Fruit fly (Drosophila melanogaster): Measurements from ENCODE around the gene Pkd2.

Gene Pkd2

dm6 chr2L:12365964-12366482 is 32.1 kb upstream of the Pkd2 start (continued):
- TF ChIP-seq H15 (GFP tag; IDR thresholded peaks at IDR 0.05) = no peak
- TF ChIP-seq CG11093 (GFP tag; IDR thresholded peaks at IDR 0.05) = no peak
- TF ChIP-seq CG17361 (GFP tag; IDR thresholded peaks at IDR 0.05) = no peak
- TF ChIP-seq CG14014 (GFP tag; IDR thresholded peaks at IDR 0.05) = no peak; the same call in 1 of the 2 replicates
- TF ChIP-seq CG8359 (GFP tag; optimal IDR thresholded peaks at IDR 0.05; ENCODE audit: borderline replicate concordance) = peak; percentile 12
- no peak for TF ChIP-seq CG12155 (GFP tag; optimal IDR thresholded peaks at IDR 0.05)
- peak; percentile 96 for TF ChIP-seq kah (GFP tag; optimal IDR thresholded peaks at IDR 0.05)
- TF ChIP-seq schlank (tag; optimal IDR thresholded peaks at IDR 0.05) = no peak
- 0 out of 3 replicates have a peak, but pooled peaks have one; percentile 20 for TF ChIP-seq ase (GFP tag; IDR thresholded peaks at IDR 0.05)
- TF ChIP-seq gsb (GFP tag; IDR thresholded peaks at IDR 0.05) = no peak
- 0 out of 3 replicates have a peak, but pooled peaks have one; percentile 41 for TF ChIP-seq CG6175 (GFP tag; IDR thresholded peaks at IDR 0.05)
- peak; percentile 55; the same call in 2 of the 4 replicates for TF ChIP-seq Dll (GFP tag; IDR thresholded peaks at IDR 0.05; ENCODE audit: partially characterized antibody)
- peak; percentile 74 for TF ChIP-seq Nf-YC (tag; optimal IDR thresholded peaks at IDR 0.05)
- no peak for TF ChIP-seq chif (GFP tag; optimal IDR thresholded peaks at IDR 0.05)
- TF ChIP-seq CG17186 (GFP tag; optimal IDR thresholded peaks at IDR 0.05) = no peak
- TF ChIP-seq D19B (GFP tag; optimal IDR thresholded peaks at IDR 0.05) = no peak
- no peak for TF ChIP-seq CG8478 (optimal IDR thresholded peaks at IDR 0.05)
- no peak for TF ChIP-seq gt (GFP tag; IDR thresholded peaks at IDR 0.05)
- no peak for TF ChIP-seq jumu (GFP tag; optimal IDR thresholded peaks at IDR 0.05)
- peak; percentile 44 for TF ChIP-seq CG3407 (GFP tag; optimal IDR thresholded peaks at IDR 0.05)
- no peak for TF ChIP-seq scrt (GFP tag; optimal IDR thresholded peaks at IDR 0.05)
- no peak for TF ChIP-seq slp2 (GFP tag; optimal IDR thresholded peaks at IDR 0.05)
- no peak for TF ChIP-seq CG11398 (GFP tag; optimal IDR thresholded peaks at IDR 0.05)
- TF ChIP-seq fru (optimal IDR thresholded peaks at IDR 0.05) = no peak
- TF ChIP-seq gce (GFP tag; IDR thresholded peaks at IDR 0.05) = no peak
- TF ChIP-seq Lhr (GFP tag; optimal IDR thresholded peaks at IDR 0.05) = no peak
- peak; percentile 7 for TF ChIP-seq nerfin-1 (tag; optimal IDR thresholded peaks at IDR 0.05)
- no peak for TF ChIP-seq bowl (GFP tag; IDR thresholded peaks at IDR 0.05)
- TF ChIP-seq run (tag; optimal IDR thresholded peaks at IDR 0.05) = peak; percentile 22
- TF ChIP-seq Fer2 (tag; optimal IDR thresholded peaks at IDR 0.05) = no peak
- TF ChIP-seq CG1792 (GFP tag; optimal IDR thresholded peaks at IDR 0.05) = no peak
- no peak for TF ChIP-seq esg (GFP tag; conservative IDR thresholded peaks at IDR 0.05)
- peak; percentile 27 for TF ChIP-seq Asciz (GFP tag; optimal IDR thresholded peaks at IDR 0.05)
- 0 out of 3 replicates have a peak, but pooled peaks have one; percentile 10 for TF ChIP-seq CG6791 (GFP tag; IDR thresholded peaks at IDR 0.05; ENCODE audit: partially characterized antibody)
- no peak for TF ChIP-seq Sry-δ (GFP tag; optimal IDR thresholded peaks at IDR 0.05)
- TF ChIP-seq Vsx1 (GFP tag; optimal IDR thresholded peaks at IDR 0.05) = peak; percentile 99
- no peak for TF ChIP-seq ems (GFP tag; optimal IDR thresholded peaks at IDR 0.05)
- peak; percentile 68 for TF ChIP-seq CG10543 (GFP tag; optimal IDR thresholded peaks at IDR 0.05)
- TF ChIP-seq CG7745 (tag; optimal IDR thresholded peaks at IDR 0.05) = no peak
- TF ChIP-seq Abd-B (GFP tag; optimal IDR thresholded peaks at IDR 0.05) = no peak
- TF ChIP-seq CTCF (GFP tag; optimal IDR thresholded peaks at IDR 0.05) = peak; percentile 30
- TF ChIP-seq psq (GFP tag; optimal IDR thresholded peaks at IDR 0.05) = no peak
- TF ChIP-seq CG7839 (tag; optimal IDR thresholded peaks at IDR 0.05) = no peak
- no peak for TF ChIP-seq CG15269 (tag; optimal IDR thresholded peaks at IDR 0.05)
- TF ChIP-seq CG7786 (GFP tag; optimal IDR thresholded peaks at IDR 0.05) = no peak
- TF ChIP-seq klu (GFP tag; IDR thresholded peaks at IDR 0.05) = no peak
- 0 out of 2 replicates have a peak, but pooled peaks have one; percentile 16 for TF ChIP-seq sob (GFP tag; IDR thresholded peaks at IDR 0.05)
- TF ChIP-seq ara (GFP tag; IDR thresholded peaks at IDR 0.05) = no peak

Measured in whole organism, embryonic.